Worm (Caenorhabditis elegans) whole organism, L4 larva: ENCODE data around the gene F48B9.3.

ENCODE experiments used
- Y5F2A.4 ChIP-seq: fragments of 200-800 bp; sonication (Bioruptor generic); optimal IDR thresholded peaks from 2 replicates; lab custom pipeline; 2018; ENCODE audit warnings: mild to moderate bottlenecking, missing genetic modification characterization, missing compliant biosample characterization
- dpl-1 ChIP-seq: fragments of 150-350 bp; optimal IDR thresholded peaks from 2 replicates; lab custom pipeline; 2014; ENCODE audit warnings: missing biosample characterization, missing genetic modification reagents, missing genetic modification characterization
- skn-1 ChIP-seq: fragments of 150-350 bp; optimal IDR thresholded peaks from 2 replicates; lab custom pipeline; 2014; ENCODE audit warnings: missing biosample characterization, missing genetic modification characterization
- unc-39 ChIP-seq: sonication (generic microtip); optimal IDR thresholded peaks from 2 replicates; lab custom pipeline; 2017; ENCODE audit warnings: missing biosample characterization, missing genetic modification characterization

- no peak for TF ChIP-seq Y5F2A.4 (GFP tag; lab: Kevin White, UChicago)
- TF ChIP-seq skn-1, result no peak
- no peak for TF ChIP-seq unc-39 (tag; lab: Kevin White, UChicago)
- TF ChIP-seq dpl-1 (GFP tag; lab: Kevin White, UChicago), result no peak
These were observed 56.0 kb downstream of the F48B9.3 start, which contains the start of gene hex-1 for ce11 chrX:2220850-2221249.
